Fruit fly (Drosophila melanogaster) whole organism, embryonic: Measurements from ENCODE around the gene AP-1-2beta.

ENCODE experiments used
- CG13424 ChIP-seq: fragments of 200-800 bp; sonication (Bioruptor generic); optimal IDR thresholded peaks from 2 replicates; lab custom pipeline; 2019; ENCODE audit warnings: missing biosample characterization, mild to moderate bottlenecking, missing genetic modification characterization, moderate library complexity
- CG1602 ChIP-seq: fragments of 200-800 bp; sonication (Bioruptor generic); optimal IDR thresholded peaks from 3 replicates; lab custom pipeline; 2016; ENCODE audit warnings: missing biosample characterization, missing genetic modification characterization
- Nf-YA ChIP-seq: fragments of 200-800 bp; sonication (Bioruptor generic); IDR thresholded peaks from 2 replicates; pipeline ENCODE4 v1.3.6; 2022; ENCODE audit warnings: missing biosample characterization, missing genetic modification characterization
- h ChIP-seq: fragments of >200 bp; optimal IDR thresholded peaks from 2 replicates; lab custom pipeline; 2017
- nmo ChIP-seq: fragments of 200-800 bp; sonication (Bioruptor generic); optimal IDR thresholded peaks from 2 replicates; lab custom pipeline; 2018; ENCODE audit warnings: missing biosample characterization, mild to moderate bottlenecking, missing genetic modification characterization, moderate library complexity
- p53 ChIP-seq: fragments of 200-800 bp; sonication (Bioruptor generic); optimal IDR thresholded peaks from 2 replicates; lab custom pipeline; 2016; ENCODE audit warnings: missing biosample characterization, missing genetic modification characterization
- so ChIP-seq: fragments of 200-800 bp; sonication (Bioruptor generic); IDR thresholded peaks from 3 replicates; pipeline ENCODE4 v1.3.6; 2022; ENCODE audit warnings: missing biosample characterization, missing genetic modification characterization
- z ChIP-seq: fragments of 200-800 bp; sonication (Bioruptor generic); IDR thresholded peaks from 3 replicates; pipeline ENCODE4 v1.3.6; 2022; ENCODE audit warnings: missing biosample characterization, missing genetic modification characterization

DNA sequence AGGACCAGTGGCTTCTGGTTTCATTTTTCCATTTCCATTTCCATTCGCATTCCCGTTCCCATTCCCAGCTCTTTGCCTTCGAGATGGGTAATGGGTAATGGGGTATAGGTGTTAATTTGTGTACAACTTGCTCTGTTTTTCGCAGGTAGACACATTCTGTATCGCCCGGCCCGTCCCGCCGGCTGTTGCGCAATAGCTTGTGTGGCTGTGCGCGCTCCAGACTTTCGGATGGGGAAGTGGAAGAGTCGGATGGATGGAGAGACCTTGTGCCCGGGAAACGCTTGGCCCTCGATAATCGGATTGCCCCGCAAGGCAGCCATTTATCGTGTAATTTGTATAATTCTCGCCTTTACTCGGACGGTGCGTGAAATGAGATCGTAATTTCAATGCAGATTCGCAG lies 22.9 kb downstream of the AP-1-2beta start:
- TF ChIP-seq p53 (GFP tag; lab: Kevin White, UChicago) (no peak), nmo (GFP tag; lab: Kevin White, UChicago) (no peak), z (GFP tag; lab: Robert Waterston, UW) (no peak), Nf-YA (no peak), CG1602 (GFP tag; lab: Kevin White, UChicago) (no peak), CG13424 (tag; lab: Kevin White, UChicago) (no peak), h (no peak), so (GFP tag; lab: Robert Waterston, UW) (no peak)
